Worm (Caenorhabditis elegans): ENCODE measurements around the gene Y11D7A.3.
"Not testable (repeated sequence)": the region's sequence is repeated elsewhere in the genome, so short reads cannot be mapped to it uniquely, and the experiment has no call there.

ce11 chrIV:9249219-9249618, 16.3 kb downstream of the Y11D7A.3 start, which contains the start of gene Y11D7A.7:
- not testable (repeated sequence) for TF ChIP-seq ztf-1 (GFP tag; conservative IDR thresholded peaks at IDR 0.05); elt-1 (tag; optimal IDR thresholded peaks at IDR 0.05); ztf-4 (tag; optimal IDR thresholded peaks at IDR 0.05); nhr-6 (tag; optimal IDR thresholded peaks at IDR 0.05); egl-27 (tag; optimal IDR thresholded peaks at IDR 0.05); blmp-1 (tag; optimal IDR thresholded peaks at IDR 0.05; ENCODE audit: insufficient read depth); R02D3.7 (tag; optimal IDR thresholded peaks at IDR 0.05); lin-11 (tag; optimal IDR thresholded peaks at IDR 0.05); C34F6.9 (tag; optimal IDR thresholded peaks at IDR 0.05); skn-1 (tag; optimal IDR thresholded peaks at IDR 0.05); unc-62 (GFP tag; optimal IDR thresholded peaks at IDR 0.05); unc-39 (tag; optimal IDR thresholded peaks at IDR 0.05); zag-1 (tag; optimal IDR thresholded peaks at IDR 0.05); mdl-1 (tag; optimal IDR thresholded peaks at IDR 0.05)

Measured in whole organism, L2 larva.